Fruit fly (Drosophila melanogaster) whole organism, embryonic: ENCODE measurements around the gene CG42399.

Source experiments
- B-H2 ChIP-seq: fragments of 200-800 bp; sonication (Bioruptor generic); optimal IDR thresholded peaks from 2 replicates; lab custom pipeline; 2018; ENCODE audit warnings: missing biosample characterization, mild to moderate bottlenecking, missing genetic modification characterization
- Bgb ChIP-seq: fragments of 200-800 bp; sonication (Bioruptor generic); IDR thresholded peaks from 2 replicates; pipeline ENCODE4 v1.3.6; 2022; ENCODE audit warnings: missing biosample characterization, missing genetic modification characterization; ENCODE audit not compliant: partially characterized antibody
- Blimp-1 ChIP-seq: fragments of 200-800 bp; sonication (Bioruptor generic); optimal IDR thresholded peaks from 3 replicates; lab custom pipeline; 2018; ENCODE audit warnings: missing biosample characterization, missing genetic modification characterization, mild to moderate bottlenecking, moderate library complexity, missing genetic modification reagents
- Bteb2 ChIP-seq: fragments of 200-800 bp; sonication (Bioruptor generic); optimal IDR thresholded peaks from 2 replicates; lab custom pipeline; 2016; ENCODE audit warnings: missing biosample characterization, missing genetic modification characterization
- C15 ChIP-seq: fragments of 200-800 bp; sonication (Bioruptor generic); IDR thresholded peaks from 3 replicates; pipeline ENCODE4 v1.3.6; 2022; ENCODE audit warnings: missing biosample characterization, missing genetic modification characterization
- CG11456 ChIP-seq: fragments of 200-800 bp; sonication (Bioruptor generic); IDR thresholded peaks from 3 replicates; pipeline ENCODE4 v1.3.6; 2022; ENCODE audit warnings: missing biosample characterization, missing genetic modification characterization
- CG11560 ChIP-seq: fragments of 200-800 bp; sonication (Bioruptor generic); IDR thresholded peaks from 3 replicates; pipeline ENCODE4 v1.3.6; 2022; ENCODE audit warnings: missing biosample characterization, missing genetic modification characterization
- CG11695 ChIP-seq: fragments of 200-800 bp; sonication (Bioruptor generic); IDR thresholded peaks from 3 replicates; pipeline ENCODE4 v1.3.6; 2022; ENCODE audit warnings: missing biosample characterization, missing genetic modification characterization
- CG12155 ChIP-seq: fragments of 200-800 bp; sonication (Bioruptor generic); optimal IDR thresholded peaks from 3 replicates; lab custom pipeline; 2016; ENCODE audit warnings: missing biosample characterization, missing genetic modification characterization
- CG12299 ChIP-seq: fragments of 200-800 bp; sonication (Bioruptor generic); optimal IDR thresholded peaks from 2 replicates; lab custom pipeline; 2018; ENCODE audit warnings: missing biosample characterization, mild to moderate bottlenecking, missing genetic modification characterization
- CG15514 ChIP-seq: fragments of 200-800 bp; sonication (Bioruptor generic); optimal IDR thresholded peaks from 3 replicates; lab custom pipeline; 2017; ENCODE audit warnings: missing biosample characterization, missing genetic modification characterization, mild to moderate bottlenecking, moderate library complexity, missing genetic modification reagents
- CG1603 ChIP-seq: fragments of 200-800 bp; sonication (Bioruptor generic); optimal IDR thresholded peaks from 2 replicates; lab custom pipeline; 2019; ENCODE audit warnings: missing biosample characterization, mild to moderate bottlenecking, missing genetic modification characterization, moderate library complexity
- CG17361 ChIP-seq: fragments of 200-800 bp; sonication (Bioruptor generic); IDR thresholded peaks from 3 replicates; pipeline ENCODE4 v1.3.6; 2022; ENCODE audit warnings: missing biosample characterization, missing genetic modification characterization
- CG2129 ChIP-seq: fragments of 200-800 bp; sonication (Bioruptor generic); IDR thresholded peaks from 2 replicates; pipeline ENCODE4 v1.3.6; 2022; ENCODE audit warnings: missing biosample characterization, missing genetic modification characterization; ENCODE audit not compliant: partially characterized antibody
- CG2889 ChIP-seq: fragments of 200-800 bp; sonication (Bioruptor generic); IDR thresholded peaks from 3 replicates; pipeline ENCODE4 v1.3.6; 2022; ENCODE audit warnings: missing biosample characterization, missing genetic modification characterization
- CG31365 ChIP-seq: fragments of 200-800 bp; sonication (Bioruptor generic); optimal IDR thresholded peaks from 2 replicates; lab custom pipeline; 2018; ENCODE audit warnings: missing biosample characterization, mild to moderate bottlenecking, missing genetic modification characterization
- CG34224 ChIP-seq: fragments of 200-800 bp; sonication (Bioruptor generic); IDR thresholded peaks from 3 replicates; pipeline ENCODE4 v1.3.6; 2022; ENCODE audit warnings: missing biosample characterization, missing genetic modification characterization; ENCODE audit not compliant: partially characterized antibody
- CG4328 ChIP-seq: fragments of 200-800 bp; sonication (Bioruptor generic); optimal IDR thresholded peaks from 3 replicates; lab custom pipeline; 2017; ENCODE audit warnings: missing biosample characterization, missing genetic modification reagents, missing genetic modification characterization
- CG6175 ChIP-seq: fragments of 200-800 bp; sonication (Bioruptor generic); IDR thresholded peaks from 3 replicates; pipeline ENCODE4 v1.3.6; 2022; ENCODE audit warnings: missing biosample characterization, missing genetic modification characterization
- D19A ChIP-seq: fragments of 200-800 bp; optimal IDR thresholded peaks from 3 replicates; lab custom pipeline; 2019; ENCODE audit warnings: missing biosample characterization, mild to moderate bottlenecking, missing genetic modification characterization, moderate library complexity
- Fer1 ChIP-seq: fragments of 200-800 bp; sonication (Bioruptor generic); optimal IDR thresholded peaks from 2 replicates; lab custom pipeline; 2017; ENCODE audit warnings: missing biosample characterization, mild to moderate bottlenecking, missing genetic modification characterization
- NC2β ChIP-seq: fragments of 200-800 bp; sonication (Bioruptor generic); optimal IDR thresholded peaks from 2 replicates; lab custom pipeline; 2016; ENCODE audit warnings: missing biosample characterization, missing genetic modification characterization
- Nf-YB ChIP-seq: fragments of 200-800 bp; sonication (Bioruptor generic); optimal IDR thresholded peaks from 3 replicates; lab custom pipeline; 2019; ENCODE audit warnings: missing biosample characterization, mild to moderate bottlenecking, missing genetic modification characterization, moderate library complexity
- PHDP ChIP-seq: fragments of 200-800 bp; sonication (Bioruptor generic); optimal IDR thresholded peaks from 3 replicates; lab custom pipeline; 2018; ENCODE audit warnings: missing biosample characterization, mild to moderate bottlenecking, missing genetic modification characterization, moderate library complexity
- Sin3A ChIP-seq: fragments of >200 bp; optimal IDR thresholded peaks from 2 replicates; lab custom pipeline; 2018
- Sry-δ ChIP-seq: fragments of 200-800 bp; sonication (Bioruptor generic); optimal IDR thresholded peaks from 2 replicates; lab custom pipeline; 2016; ENCODE audit warnings: missing biosample characterization, missing genetic modification characterization
- Ssrp ChIP-seq: fragments of 200-800 bp; sonication (Bioruptor generic); optimal IDR thresholded peaks from 2 replicates; lab custom pipeline; 2018; ENCODE audit warnings: missing biosample characterization, mild to moderate bottlenecking, missing genetic modification characterization, moderate library complexity
- ac ChIP-seq: fragments of 200-800 bp; sonication (Bioruptor generic); optimal IDR thresholded peaks from 3 replicates; lab custom pipeline; 2017; ENCODE audit warnings: missing biosample characterization, mild to moderate bottlenecking, missing genetic modification characterization
- ara ChIP-seq: fragments of 200-800 bp; sonication (Bioruptor generic); IDR thresholded peaks from 2 replicates; pipeline ENCODE4 v1.3.6; 2022; ENCODE audit warnings: missing biosample characterization, missing genetic modification characterization
- bsh ChIP-seq, 2 experiments: fragments of 200-800 bp; sonication (Bioruptor generic); optimal IDR thresholded peaks; 2 replicates each; lab custom pipeline; 2017 to 2018; ENCODE audit warnings: mild to moderate bottlenecking in 2 of 2, missing biosample characterization in 2 of 2, missing genetic modification characterization in 2 of 2, moderate library complexity in 1 of 2
- crol ChIP-seq: fragments of 200-800 bp; sonication (Bioruptor generic); IDR thresholded peaks from 2 replicates; pipeline ENCODE4 v1.3.6; 2022; ENCODE audit warnings: missing biosample characterization, missing genetic modification characterization
- cwo ChIP-seq: fragments of 200-800 bp; sonication (Bioruptor generic); optimal IDR thresholded peaks from 3 replicates; lab custom pipeline; 2017; ENCODE audit warnings: missing biosample characterization, missing genetic modification characterization, mild to moderate bottlenecking, moderate library complexity, missing genetic modification reagents
- dmrt11E ChIP-seq: fragments of 200-800 bp; sonication (Bioruptor generic); optimal IDR thresholded peaks from 3 replicates; lab custom pipeline; 2018; ENCODE audit warnings: missing biosample characterization, mild to moderate bottlenecking, missing genetic modification characterization, moderate library complexity
- her ChIP-seq: fragments of 200-800 bp; sonication (Bioruptor generic); optimal IDR thresholded peaks from 2 replicates; lab custom pipeline; 2016; ENCODE audit warnings: missing biosample characterization, missing genetic modification characterization
- mirr ChIP-seq: fragments of 200-800 bp; sonication (Bioruptor generic); optimal IDR thresholded peaks from 3 replicates; lab custom pipeline; 2018; ENCODE audit warnings: missing biosample characterization, mild to moderate bottlenecking, missing genetic modification characterization
- nerfin-2 ChIP-seq: fragments of 200-800 bp; sonication (Bioruptor generic); IDR thresholded peaks from 2 replicates; pipeline ENCODE4 v1.3.6; 2022; ENCODE audit warnings: missing biosample characterization, missing genetic modification characterization; ENCODE audit not compliant: partially characterized antibody
- onecut ChIP-seq: fragments of 200-800 bp; sonication (Bioruptor generic); IDR thresholded peaks from 2 replicates; pipeline ENCODE4 v1.3.6; 2022; ENCODE audit warnings: missing biosample characterization, missing genetic modification characterization
- org-1 ChIP-seq: fragments of 200-800 bp; sonication (Bioruptor generic); optimal IDR thresholded peaks from 2 replicates; lab custom pipeline; 2017; ENCODE audit warnings: missing biosample characterization, missing genetic modification characterization
- pan ChIP-seq, 4 experiments: fragments of >200 bp in 3 of 4; fragments of 200-800 bp in 1 of 4; sonication (Bioruptor generic) in 1 of 4; optimal IDR thresholded peaks in 3 of 4; IDR thresholded peaks in 1 of 4; 2 replicates each; pipeline versions ENCODE4 v1.3.6 to Lab custom; 2017 to 2022; ENCODE audit warnings: missing biosample characterization in 2 of 4, missing genetic modification characterization in 2 of 4, mixed read lengths in 1 of 4
- seq ChIP-seq: fragments of 200-800 bp; sonication (Bioruptor generic); IDR thresholded peaks from 2 replicates; pipeline ENCODE4 v1.3.6; 2022; ENCODE audit warnings: missing biosample characterization, missing genetic modification characterization
- sisA ChIP-seq: fragments of 200-800 bp; sonication (Bioruptor generic); IDR thresholded peaks from 2 replicates; pipeline ENCODE4 v1.3.6; 2022; ENCODE audit warnings: missing biosample characterization, missing genetic modification characterization
- slbo ChIP-seq: fragments of 200-800 bp; sonication (Bioruptor generic); IDR thresholded peaks from 2 replicates; pipeline ENCODE4 v1.3.6; 2022; ENCODE audit warnings: missing biosample characterization, missing genetic modification characterization
- slou ChIP-seq: fragments of 200-800 bp; sonication (Bioruptor generic); optimal IDR thresholded peaks from 3 replicates; lab custom pipeline; 2016; ENCODE audit warnings: missing biosample characterization, missing genetic modification characterization
- so ChIP-seq: fragments of 200-800 bp; sonication (Bioruptor generic); IDR thresholded peaks from 3 replicates; pipeline ENCODE4 v1.3.6; 2022; ENCODE audit warnings: missing biosample characterization, missing genetic modification characterization
- sob ChIP-seq: fragments of 200-800 bp; sonication (Bioruptor generic); IDR thresholded peaks from 2 replicates; pipeline ENCODE4 v1.3.6; 2022; ENCODE audit warnings: missing biosample characterization, missing genetic modification characterization
- unc-4 ChIP-seq: fragments of 200-800 bp; sonication (Bioruptor generic); IDR thresholded peaks from 2 replicates; pipeline ENCODE4 v1.3.6; 2022; ENCODE audit warnings: missing biosample characterization, missing genetic modification characterization; ENCODE audit not compliant: partially characterized antibody
- zf30C ChIP-seq: fragments of 200-800 bp; sonication (Bioruptor generic); optimal IDR thresholded peaks from 3 replicates; lab custom pipeline; 2018; ENCODE audit warnings: missing biosample characterization, mild to moderate bottlenecking, missing genetic modification characterization

CG42399 gene

DNA sequence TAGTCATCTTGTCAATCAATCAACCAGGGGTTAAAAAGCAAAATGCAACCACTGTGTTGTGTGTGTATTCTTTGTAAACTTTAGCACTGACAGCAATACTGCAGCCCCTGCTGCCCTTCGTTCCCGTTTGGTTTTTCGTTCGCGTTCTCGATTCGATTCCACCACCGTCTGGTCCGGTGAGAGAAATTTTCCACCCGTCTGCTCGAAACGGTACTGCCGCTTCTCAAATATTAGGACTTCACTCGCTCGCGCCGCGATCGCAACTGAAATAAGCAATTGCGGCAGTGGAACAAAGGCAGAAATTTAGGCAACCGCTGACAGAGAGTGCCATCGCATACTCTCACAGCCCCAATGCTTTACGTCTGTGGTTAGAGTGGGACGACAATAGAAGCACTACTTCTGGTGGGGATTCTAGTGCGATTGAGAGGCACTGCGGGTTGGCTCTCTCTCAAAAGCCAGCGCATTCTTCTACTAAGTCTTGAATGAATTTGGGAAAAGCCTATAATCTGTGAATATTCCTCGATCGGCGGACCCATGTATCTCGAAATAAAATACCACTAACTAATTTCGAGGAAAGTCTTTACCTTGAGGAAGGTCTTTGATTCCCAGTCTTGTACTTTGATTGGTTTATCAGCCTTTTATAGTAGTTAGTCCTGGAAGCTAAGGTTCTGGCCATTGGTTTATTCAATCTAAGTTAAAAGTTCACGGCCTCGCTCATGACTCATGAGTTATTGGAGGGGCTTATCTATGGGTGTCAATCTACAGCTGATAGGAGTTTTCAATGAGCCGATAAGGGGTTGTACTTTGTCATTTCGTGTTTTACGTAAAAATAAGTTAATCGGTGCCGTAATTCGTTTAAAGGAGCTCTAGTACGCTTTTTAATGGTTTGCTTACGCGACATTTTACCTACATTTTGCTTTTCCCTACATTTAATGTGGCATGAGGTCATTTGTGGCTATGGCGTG, 23.8 kb downstream of the CG42399 start (continued):
- peak; percentile 50; the same call in 1 of the 3 replicates for TF ChIP-seq CG34224 (GFP tag; lab: Robert Waterston, UW)
- TF ChIP-seq CG11456 = peak; percentile 51; the same call in 1 of the 3 replicates
- TF ChIP-seq CG15514 (GFP tag; lab: Kevin White, UChicago) = peak; percentile 72
- no peak for TF ChIP-seq slou (GFP tag; lab: Kevin White, UChicago)
- peak; percentile 62; the same call in 1 of the 2 replicates for TF ChIP-seq Bgb
- peak; percentile 66 for TF ChIP-seq CG31365 (tag; lab: Kevin White, UChicago)
- peak; percentile 1 for TF ChIP-seq zf30C (GFP tag; lab: Kevin White, UChicago)
- TF ChIP-seq bsh (GFP tag; optimal IDR thresholded peaks at IDR 0.05; lab: Kevin White, UChicago) = peak in 1 of 2 experiments; percentile 3
- no peak for TF ChIP-seq CG11560 (tag; lab: Robert Waterston, UW)
- peak; percentile 2 for TF ChIP-seq Sry-δ (GFP tag; lab: Kevin White, UChicago)
- peak; percentile 20 for TF ChIP-seq Blimp-1 (GFP tag; lab: Kevin White, UChicago)
- peak; percentile 32; the same call in 1 of the 3 replicates for TF ChIP-seq CG6175
- TF ChIP-seq Bteb2 (GFP tag; lab: Kevin White, UChicago) = no peak
- no peak for TF ChIP-seq org-1
- TF ChIP-seq Sin3A (lab: Kevin White, UChicago) = no peak
- TF ChIP-seq NC2β (GFP tag; lab: Kevin White, UChicago) = peak; percentile 47
- no peak for TF ChIP-seq ac (GFP tag; lab: Kevin White, UChicago)
- peak; percentile 31 for TF ChIP-seq PHDP
- peak; percentile 50 for TF ChIP-seq Nf-YB (GFP tag; lab: Kevin White, UChicago)
- peak; percentile 58 for TF ChIP-seq her
- no peak for TF ChIP-seq CG2889 (GFP tag; lab: Robert Waterston, UW)
- peak; percentile 50 for TF ChIP-seq D19A (tag; lab: Kevin White, UChicago)
- peak; percentile 45; the same call in 1 of the 2 replicates for TF ChIP-seq unc-4 (GFP tag; lab: Robert Waterston, UW)
- TF ChIP-seq CG17361 (GFP tag; lab: Robert Waterston, UW) = no peak
- TF ChIP-seq crol = peak; percentile 48; the same call in 1 of the 2 replicates
- peak; percentile 25 for TF ChIP-seq onecut (GFP tag; lab: Robert Waterston, UW)
- peak; percentile 34 for TF ChIP-seq CG12155 (GFP tag; lab: Kevin White, UChicago)
- TF ChIP-seq sisA (GFP tag; lab: Robert Waterston, UW) = no peak
- TF ChIP-seq mirr (GFP tag; lab: Kevin White, UChicago) = peak; percentile 78
- no peak for TF ChIP-seq dmrt11E (tag; lab: Kevin White, UChicago)
- no peak for TF ChIP-seq Ssrp (tag; lab: Kevin White, UChicago)
- TF ChIP-seq CG12299 (tag; lab: Kevin White, UChicago) = peak; percentile 57
- TF ChIP-seq CG2129 = no peak
- TF ChIP-seq CG4328 (GFP tag; lab: Kevin White, UChicago) = peak; percentile 15
- 0 out of 3 replicates have a peak, but pooled peaks have one; percentile 18 for TF ChIP-seq so (GFP tag; lab: Robert Waterston, UW)
- TF ChIP-seq Fer1 (GFP tag; lab: Kevin White, UChicago) = peak; percentile 73
- TF ChIP-seq pan (optimal IDR thresholded peaks at IDR 0.05; lab: Kevin White, UChicago) = no peak
- TF ChIP-seq pan (GFP tag; optimal IDR thresholded peaks at IDR 0.05 in 1 of 2, IDR thresholded peaks at IDR 0.05 in 1 of 2) = peak in 1 of 2 experiments; percentile 72
- peak; percentile 26; the same call in 1 of the 2 replicates for TF ChIP-seq slbo (GFP tag; lab: Robert Waterston, UW)
- TF ChIP-seq sob (GFP tag; lab: Robert Waterston, UW) = peak; percentile 54; the same call in 1 of the 2 replicates
- TF ChIP-seq cwo (GFP tag; lab: Kevin White, UChicago) = no peak
- TF ChIP-seq seq (GFP tag; lab: Robert Waterston, UW) = peak; percentile 75
- no peak for TF ChIP-seq CG11695 (GFP tag; lab: Robert Waterston, UW)
- peak; percentile 65 for TF ChIP-seq B-H2
- 0 out of 2 replicates have a peak, but pooled peaks have one; percentile 14 for TF ChIP-seq ara (GFP tag; lab: Robert Waterston, UW)
- TF ChIP-seq nerfin-2 (GFP tag; lab: Robert Waterston, UW) = no peak
- peak; percentile 26 for TF ChIP-seq CG1603 (tag; lab: Kevin White, UChicago)
- TF ChIP-seq C15 = 0 out of 3 replicates have a peak, but pooled peaks have one; percentile 23
